Fruit fly (Drosophila melanogaster) whole organism, embryonic: ENCODE data around the gene CG4291.

ENCODE experiments used
- CG10366 ChIP-seq: fragments of 200-800 bp; sonication (Bioruptor generic); IDR thresholded peaks from 2 replicates; pipeline ENCODE4 v1.3.6; 2022; ENCODE audit warnings: missing biosample characterization, missing genetic modification characterization
- CG10565 ChIP-seq: fragments of 200-800 bp; sonication (Bioruptor generic); optimal IDR thresholded peaks from 3 replicates; lab custom pipeline; 2016; ENCODE audit warnings: missing biosample characterization, mild to moderate bottlenecking, missing genetic modification characterization
- CG12219 ChIP-seq: fragments of 200-800 bp; sonication (Bioruptor generic); optimal IDR thresholded peaks from 3 replicates; lab custom pipeline; 2018; ENCODE audit warnings: missing biosample characterization, mild to moderate bottlenecking, missing genetic modification characterization
- CG12659 ChIP-seq: fragments of 200-800 bp; sonication (Bioruptor generic); optimal IDR thresholded peaks from 3 replicates; lab custom pipeline; 2017; ENCODE audit warnings: mild to moderate bottlenecking, missing biosample characterization, missing genetic modification reagents, missing genetic modification characterization
- CG12744 ChIP-seq: fragments of 200-800 bp; sonication (Bioruptor generic); optimal IDR thresholded peaks from 2 replicates; lab custom pipeline; 2016; ENCODE audit warnings: missing biosample characterization, missing genetic modification characterization
- CG12942 ChIP-seq: fragments of 200-800 bp; sonication (Bioruptor generic); optimal IDR thresholded peaks from 3 replicates; lab custom pipeline; 2016; ENCODE audit warnings: missing biosample characterization, missing genetic modification characterization
- CG14050 ChIP-seq: fragments of 200-800 bp; sonication (Bioruptor generic); IDR thresholded peaks from 3 replicates; pipeline ENCODE4 v1.3.6; 2022; ENCODE audit warnings: missing biosample characterization, missing genetic modification characterization
- CG14860 ChIP-seq: fragments of 200-800 bp; sonication (Bioruptor generic); IDR thresholded peaks from 3 replicates; pipeline ENCODE4 v1.3.6; 2022; ENCODE audit warnings: missing biosample characterization, missing genetic modification characterization; ENCODE audit not compliant: partially characterized antibody
- CG15601 ChIP-seq: fragments of 200-800 bp; sonication (Bioruptor generic); optimal IDR thresholded peaks from 3 replicates; lab custom pipeline; 2019; ENCODE audit warnings: missing biosample characterization, mild to moderate bottlenecking, missing genetic modification characterization, moderate library complexity
- CG1603 ChIP-seq: fragments of 200-800 bp; sonication (Bioruptor generic); optimal IDR thresholded peaks from 2 replicates; lab custom pipeline; 2019; ENCODE audit warnings: missing biosample characterization, mild to moderate bottlenecking, missing genetic modification characterization, moderate library complexity
- CG16815 ChIP-seq: fragments of 200-800 bp; sonication (Bioruptor generic); optimal IDR thresholded peaks from 3 replicates; lab custom pipeline; 2017; ENCODE audit warnings: missing biosample characterization, mild to moderate bottlenecking, missing genetic modification characterization
- CG17829 ChIP-seq: fragments of 200-800 bp; optimal IDR thresholded peaks from 2 replicates; lab custom pipeline; 2019; ENCODE audit warnings: missing biosample characterization, mild to moderate bottlenecking, missing genetic modification characterization, moderate library complexity
- CG18011 ChIP-seq: fragments of 200-800 bp; sonication (Bioruptor generic); optimal IDR thresholded peaks from 2 replicates; lab custom pipeline; 2017; ENCODE audit warnings: missing biosample characterization, missing genetic modification characterization, mild to moderate bottlenecking, moderate library complexity, missing genotype
- CG18476 ChIP-seq: fragments of 200-800 bp; sonication (Bioruptor generic); optimal IDR thresholded peaks from 2 replicates; lab custom pipeline; 2016; ENCODE audit warnings: missing biosample characterization, mild to moderate bottlenecking, missing genetic modification characterization
- CG18619 ChIP-seq: fragments of 200-800 bp; sonication (Bioruptor generic); optimal IDR thresholded peaks from 3 replicates; lab custom pipeline; 2017; ENCODE audit warnings: missing biosample characterization, mild to moderate bottlenecking, missing genetic modification characterization
- CG2875 ChIP-seq: fragments of 200-800 bp; sonication (Bioruptor generic); optimal IDR thresholded peaks from 2 replicates; lab custom pipeline; 2017; ENCODE audit warnings: missing biosample characterization, mild to moderate bottlenecking, missing genetic modification characterization, missing genetic modification reagents
- CG2889 ChIP-seq: fragments of 200-800 bp; sonication (Bioruptor generic); IDR thresholded peaks from 3 replicates; pipeline ENCODE4 v1.3.6; 2022; ENCODE audit warnings: missing biosample characterization, missing genetic modification characterization
- CG32772 ChIP-seq: fragments of 200-800 bp; sonication (Bioruptor generic); IDR thresholded peaks from 2 replicates; pipeline ENCODE4 v1.3.6; 2022; ENCODE audit warnings: missing biosample characterization, missing genetic modification characterization
- CG4282 ChIP-seq: fragments of 200-800 bp; sonication (Bioruptor generic); optimal IDR thresholded peaks from 2 replicates; lab custom pipeline; 2016; ENCODE audit warnings: missing biosample characterization, missing genetic modification characterization
- CG4707 ChIP-seq: fragments of 200-800 bp; sonication (Bioruptor generic); optimal IDR thresholded peaks from 2 replicates; lab custom pipeline; 2018; ENCODE audit warnings: missing biosample characterization, mild to moderate bottlenecking, missing genetic modification characterization, moderate library complexity
- CG4820 ChIP-seq: fragments of 200-800 bp; sonication (Bioruptor generic); optimal IDR thresholded peaks from 3 replicates; lab custom pipeline; 2016; ENCODE audit warnings: missing biosample characterization, missing genetic modification characterization
- CG5180 ChIP-seq: fragments of 200-800 bp; sonication (Bioruptor generic); optimal IDR thresholded peaks from 3 replicates; lab custom pipeline; 2017; ENCODE audit warnings: missing biosample characterization, missing genetic modification characterization, mild to moderate bottlenecking, moderate library complexity, missing genetic modification reagents
- CG6272 ChIP-seq: fragments of 200-800 bp; sonication (Bioruptor generic); IDR thresholded peaks from 2 replicates; pipeline ENCODE4 v1.3.6; 2022; ENCODE audit warnings: missing biosample characterization, missing genetic modification characterization
- CG6689 ChIP-seq: fragments of 200-800 bp; sonication (Bioruptor generic); IDR thresholded peaks from 2 replicates; pipeline ENCODE4 v1.3.6; 2022; ENCODE audit warnings: missing biosample characterization, missing genetic modification characterization
- CG7987 ChIP-seq: fragments of 200-800 bp; sonication (Bioruptor generic); optimal IDR thresholded peaks from 2 replicates; lab custom pipeline; 2018; ENCODE audit warnings: missing biosample characterization, mild to moderate bottlenecking, missing genetic modification characterization, moderate library complexity
- CG8359 ChIP-seq: fragments of 200-800 bp; sonication (Bioruptor generic); optimal IDR thresholded peaks from 2 replicates; lab custom pipeline; 2017; ENCODE audit warnings: missing biosample characterization, mild to moderate bottlenecking, missing genetic modification characterization, borderline replicate concordance
- CG9727 ChIP-seq: fragments of 200-800 bp; sonication (Bioruptor generic); optimal IDR thresholded peaks from 3 replicates; lab custom pipeline; 2017; ENCODE audit warnings: missing biosample characterization, mild to moderate bottlenecking, missing genetic modification characterization
- CTCF ChIP-seq: fragments of 200-800 bp; sonication (Bioruptor generic); optimal IDR thresholded peaks from 2 replicates; lab custom pipeline; 2017; ENCODE audit warnings: missing biosample characterization, mild to moderate bottlenecking, missing genetic modification characterization, moderate library complexity
- Deaf1 ChIP-seq: fragments of 200-800 bp; optimal IDR thresholded peaks from 3 replicates; lab custom pipeline; 2019; ENCODE audit warnings: missing biosample characterization, mild to moderate bottlenecking, missing genetic modification characterization, moderate library complexity
- Gug ChIP-seq: fragments of 200-800 bp; sonication (Bioruptor generic); IDR thresholded peaks from 4 replicates; pipeline ENCODE4 v1.3.6; 2022; ENCODE audit warnings: missing biosample characterization, missing genetic modification characterization
- HLH54F ChIP-seq: fragments of 200-800 bp; sonication (Bioruptor generic); optimal IDR thresholded peaks from 3 replicates; lab custom pipeline; 2016; ENCODE audit warnings: missing biosample characterization, missing genetic modification characterization
- HmgZ ChIP-seq: fragments of 200-800 bp; sonication (Bioruptor generic); optimal IDR thresholded peaks from 2 replicates; lab custom pipeline; 2018; ENCODE audit warnings: missing biosample characterization, mild to moderate bottlenecking, missing genetic modification characterization
- Mrtf ChIP-seq: fragments of 200-800 bp; sonication (Bioruptor generic); IDR thresholded peaks from 3 replicates; pipeline ENCODE4 v1.3.6; 2022; ENCODE audit warnings: missing biosample characterization, missing genetic modification characterization
- Neu2 ChIP-seq: fragments of 200-800 bp; sonication (Bioruptor generic); optimal IDR thresholded peaks from 3 replicates; lab custom pipeline; 2016; ENCODE audit warnings: missing biosample characterization, missing genetic modification characterization, borderline replicate concordance
- Oaz ChIP-seq: fragments of 200-800 bp; sonication (Bioruptor generic); IDR thresholded peaks from 2 replicates; pipeline ENCODE4 v1.3.6; 2022; ENCODE audit warnings: missing biosample characterization, missing genetic modification characterization
- Opbp ChIP-seq: fragments of 200-800 bp; sonication (Bioruptor generic); IDR thresholded peaks from 3 replicates; pipeline ENCODE4 v1.3.6; 2022; ENCODE audit warnings: missing biosample characterization, missing genetic modification characterization; ENCODE audit not compliant: partially characterized antibody
- Pdp1 ChIP-seq, 2 experiments: fragments of 200-800 bp; sonication (Bioruptor generic); optimal IDR thresholded peaks; 3 replicates each; lab custom pipeline; 2016; ENCODE audit warnings: missing biosample characterization in 2 of 2, missing genetic modification characterization in 2 of 2, mild to moderate bottlenecking in 1 of 2, moderate library complexity in 1 of 2
- Scr ChIP-seq: fragments of 200-800 bp; sonication (Bioruptor generic); IDR thresholded peaks from 2 replicates; pipeline ENCODE4 v1.3.6; 2022; ENCODE audit warnings: missing biosample characterization, missing genetic modification characterization; ENCODE audit not compliant: partially characterized antibody
- Sin3A ChIP-seq: fragments of >200 bp; optimal IDR thresholded peaks from 2 replicates; lab custom pipeline; 2018
- Tbp ChIP-seq: fragments of >200 bp; optimal IDR thresholded peaks from 2 replicates; lab custom pipeline; 2018; ENCODE audit warnings: missing biosample characterization, missing genetic modification characterization
- dmrt11E ChIP-seq: fragments of 200-800 bp; sonication (Bioruptor generic); optimal IDR thresholded peaks from 3 replicates; lab custom pipeline; 2018; ENCODE audit warnings: missing biosample characterization, mild to moderate bottlenecking, missing genetic modification characterization, moderate library complexity
- fd102C ChIP-seq: fragments of 200-800 bp; sonication (Bioruptor generic); optimal IDR thresholded peaks from 2 replicates; lab custom pipeline; 2018; ENCODE audit warnings: missing biosample characterization, mild to moderate bottlenecking, missing genetic modification characterization, moderate library complexity
- grn ChIP-seq: fragments of 200-800 bp; sonication (Bioruptor generic); optimal IDR thresholded peaks from 3 replicates; lab custom pipeline; 2017; ENCODE audit warnings: missing biosample characterization, missing genetic modification characterization
- h ChIP-seq: fragments of >200 bp; optimal IDR thresholded peaks from 2 replicates; lab custom pipeline; 2017
- lilli ChIP-seq: fragments of 200-800 bp; sonication (Bioruptor generic); optimal IDR thresholded peaks from 3 replicates; lab custom pipeline; 2016; ENCODE audit warnings: missing biosample characterization, missing genetic modification characterization
- nerfin-1 ChIP-seq: fragments of 200-800 bp; sonication (Bioruptor generic); optimal IDR thresholded peaks from 3 replicates; lab custom pipeline; 2019; ENCODE audit warnings: missing biosample characterization, mild to moderate bottlenecking, missing genetic modification characterization, moderate library complexity
- pho ChIP-seq: fragments of 200-800 bp; sonication (Bioruptor generic); optimal IDR thresholded peaks from 2 replicates; lab custom pipeline; 2016; ENCODE audit warnings: missing biosample characterization, missing genetic modification characterization
- trem ChIP-seq: fragments of 200-800 bp; optimal IDR thresholded peaks from 3 replicates; lab custom pipeline; 2019; ENCODE audit warnings: missing biosample characterization, mild to moderate bottlenecking, missing genetic modification characterization, moderate library complexity
- trh ChIP-seq: fragments of 200-800 bp; sonication (Bioruptor generic); optimal IDR thresholded peaks from 2 replicates; lab custom pipeline; 2016; ENCODE audit warnings: missing biosample characterization, missing genetic modification characterization
- zen ChIP-seq: fragments of 200-800 bp; sonication (Bioruptor generic); optimal IDR thresholded peaks from 3 replicates; lab custom pipeline; 2018; ENCODE audit warnings: missing biosample characterization, mild to moderate bottlenecking, missing genetic modification characterization, moderate library complexity

CG4291 gene

dm6 chr2L:842873-843272 lies 9.7 kb downstream of the CG4291 start:
- no peak for TF ChIP-seq CG10565 (GFP tag; lab: Kevin White, UChicago)
- no peak for TF ChIP-seq nerfin-1 (tag; lab: Kevin White, UChicago)
- TF ChIP-seq CG15601 (tag; lab: Kevin White, UChicago) = no peak
- TF ChIP-seq Tbp = no peak
- TF ChIP-seq CG4282 (GFP tag; lab: Kevin White, UChicago) = no peak
- no peak for TF ChIP-seq dmrt11E (tag; lab: Kevin White, UChicago)
- TF ChIP-seq CG1603 (tag; lab: Kevin White, UChicago) = no peak
- TF ChIP-seq pho = no peak
- no peak for TF ChIP-seq Pdp1 (GFP tag; optimal IDR thresholded peaks at IDR 0.05; lab: Kevin White, UChicago)
- no peak for TF ChIP-seq CG4820 (GFP tag; lab: Kevin White, UChicago)

- TF ChIP-seq CG4282 (GFP tag; lab: Kevin White, UChicago) (no peak), Gug (peak; percentile 80), CG18476 (GFP tag; lab: Kevin White, UChicago) (peak; percentile 52), Scr (no peak), CG12219 (GFP tag; lab: Kevin White, UChicago) (peak; percentile 40), Mrtf (GFP tag; lab: Robert Waterston, UW) (peak; percentile 70; the same call in 1 of the 3 replicates), CG8359 (GFP tag; lab: Kevin White, UChicago) (no peak), CG18011 (GFP tag; lab: Kevin White, UChicago) (peak; percentile 47), Oaz (GFP tag; lab: Robert Waterston, UW) (peak; percentile 73), CG2889 (GFP tag; lab: Robert Waterston, UW) (peak; percentile 66; the same call in 1 of the 3 replicates), CG12744 (GFP tag; lab: Kevin White, UChicago) (no peak), CG12942 (GFP tag; lab: Kevin White, UChicago) (peak; percentile 56), CG6272 (GFP tag; lab: Robert Waterston, UW) (peak; percentile 70), trem (peak; percentile 15), grn (GFP tag; lab: Kevin White, UChicago) (no peak), fd102C (GFP tag; lab: Kevin White, UChicago) (no peak), CG12659 (GFP tag; lab: Kevin White, UChicago) (peak; percentile 69), CG6689 (GFP tag; lab: Robert Waterston, UW) (peak; percentile 71), h (no peak), CG5180 (GFP tag; lab: Kevin White, UChicago) (no peak), CG32772 (GFP tag; lab: Robert Waterston, UW) (peak; percentile 77), CG4707 (GFP tag; lab: Kevin White, UChicago) (peak; percentile 11), CG14860 (GFP tag; lab: Robert Waterston, UW) (no peak), CG2875 (GFP tag; lab: Kevin White, UChicago) (peak; percentile 58), HmgZ (peak; percentile 52), CG7987 (GFP tag; lab: Kevin White, UChicago) (no peak), Opbp (GFP tag; lab: Robert Waterston, UW) (no peak), lilli (GFP tag; lab: Kevin White, UChicago) (peak; percentile 82), CG18619 (peak; percentile 54), Neu2 (GFP tag; lab: Kevin White, UChicago) (no peak), CG15601 (tag; lab: Kevin White, UChicago) (peak; percentile 2), CG4820 (GFP tag; lab: Kevin White, UChicago) (peak; percentile 44), CG16815 (GFP tag; lab: Kevin White, UChicago) (peak; percentile 60), CG9727 (GFP tag; lab: Kevin White, UChicago) (peak; percentile 65), Deaf1 (tag; lab: Kevin White, UChicago) (peak; percentile 39), CG10366 (peak; percentile 82), HLH54F (GFP tag; lab: Kevin White, UChicago) (peak; percentile 62), trh (GFP tag; lab: Kevin White, UChicago) (peak; percentile 43), CG14050 (peak; percentile 44; the same call in 2 of the 3 replicates), CTCF (no peak), Sin3A (lab: Kevin White, UChicago) (no peak), zen (peak; percentile 10), CG17829 (tag; lab: Kevin White, UChicago) (peak; percentile 63)
Measured at dm6 chr2L:841708-842107, 10.8 kb downstream of the CG4291 start.
